Worm (Caenorhabditis elegans) whole organism, L3 larva: ENCODE measurements around the gene F20E11.7.

ENCODE experiments used
- ZK546.5 ChIP-seq: sonication (generic microtip); optimal IDR thresholded peaks from 2 replicates; lab custom pipeline; 2017; ENCODE audit warnings: missing biosample characterization, missing genetic modification characterization
- aly-2 ChIP-seq: fragments of 150-350 bp; optimal IDR thresholded peaks from 2 replicates; lab custom pipeline; 2014; ENCODE audit warnings: missing biosample characterization, missing genetic modification characterization
- ama-1 ChIP-seq: fragments of 150-350 bp; optimal IDR thresholded peaks from 2 replicates; lab custom pipeline; 2018
- ceh-28 ChIP-seq: fragments of 150-350 bp; optimal IDR thresholded peaks from 2 replicates; lab custom pipeline; 2014; ENCODE audit warnings: missing biosample characterization, missing genetic modification reagents, missing genetic modification characterization
- ceh-9 ChIP-seq: sonication (generic microtip); optimal IDR thresholded peaks from 2 replicates; lab custom pipeline; 2018; ENCODE audit warnings: missing biosample characterization, missing genetic modification characterization
- daf-12 ChIP-seq: fragments of 150-350 bp; optimal IDR thresholded peaks from 2 replicates; lab custom pipeline; 2014; ENCODE audit warnings: missing biosample characterization, missing genetic modification reagents, missing genetic modification characterization
- jun-1 ChIP-seq: fragments of 150-350 bp; optimal IDR thresholded peaks from 2 replicates; lab custom pipeline; 2014; ENCODE audit warnings: missing biosample characterization, missing genetic modification reagents, missing genetic modification characterization
- lsy-12 ChIP-seq: sonication (generic microtip); optimal IDR thresholded peaks from 2 replicates; lab custom pipeline; 2016; ENCODE audit warnings: mild to moderate bottlenecking, missing genetic modification characterization, missing compliant biosample characterization
- nhr-11 ChIP-seq: fragments of 150-350 bp; optimal IDR thresholded peaks from 2 replicates; lab custom pipeline; 2014; ENCODE audit warnings: missing biosample characterization, missing genetic modification characterization
- nhr-12 ChIP-seq: fragments of 150-350 bp; optimal IDR thresholded peaks from 2 replicates; lab custom pipeline; 2014; ENCODE audit warnings: missing biosample characterization, missing genetic modification characterization
- nhr-237 ChIP-seq: fragments of 150-350 bp; optimal IDR thresholded peaks from 2 replicates; lab custom pipeline; 2014; ENCODE audit warnings: missing biosample characterization, missing genetic modification characterization
- nhr-25 ChIP-seq: sonication (generic microtip); optimal IDR thresholded peaks from 2 replicates; lab custom pipeline; 2017; ENCODE audit warnings: missing biosample characterization, missing genetic modification characterization
- nhr-67 ChIP-seq: fragments of 150-350 bp; optimal IDR thresholded peaks from 2 replicates; lab custom pipeline; 2014; ENCODE audit warnings: missing biosample characterization, missing genetic modification characterization
- nhr-76 ChIP-seq: fragments of 150-350 bp; sonication (generic microtip); optimal IDR thresholded peaks from 5 replicates; lab custom pipeline; 2014; ENCODE audit warnings: missing biosample characterization, missing genetic modification characterization
- nhr-77 ChIP-seq: fragments of 150-350 bp; optimal IDR thresholded peaks from 2 replicates; lab custom pipeline; 2014; ENCODE audit warnings: missing biosample characterization, missing genetic modification characterization
- sea-2 ChIP-seq: fragments of 150-350 bp; sonication (generic microtip); optimal IDR thresholded peaks from 4 replicates; lab custom pipeline; 2014; ENCODE audit warnings: missing biosample characterization, missing genetic modification reagents, missing genetic modification characterization
- unc-39 ChIP-seq: sonication (generic microtip); optimal IDR thresholded peaks from 4 replicates; lab custom pipeline; 2017; ENCODE audit warnings: missing biosample characterization, missing genetic modification characterization
- unc-62 ChIP-seq: fragments of 150-350 bp; sonication (generic microtip); optimal IDR thresholded peaks from 4 replicates; lab custom pipeline; 2014; ENCODE audit warnings: missing biosample characterization, missing genetic modification reagents, missing genetic modification characterization
- zag-1 ChIP-seq: fragments of 150-350 bp; optimal IDR thresholded peaks from 2 replicates; lab custom pipeline; 2014; ENCODE audit warnings: missing biosample characterization, missing genetic modification characterization
- ztf-11 ChIP-seq: fragments of 150-350 bp; optimal IDR thresholded peaks from 2 replicates; lab custom pipeline; 2014; ENCODE audit warnings: missing biosample characterization, missing genetic modification characterization
- ztf-4 ChIP-seq: fragments of 150-350 bp; optimal IDR thresholded peaks from 2 replicates; lab custom pipeline; 2014; ENCODE audit warnings: missing biosample characterization, missing genetic modification characterization

F20E11.7 gene

ce11 chrV:17512763-17513162, 48.4 kb downstream of the F20E11.7 start:
- no peak for TF ChIP-seq sea-2
- TF ChIP-seq daf-12 (tag; lab: Kevin White, UChicago) = no peak
- TF ChIP-seq nhr-76 (tag; lab: Kevin White, UChicago) = no peak
- TF ChIP-seq nhr-77 (tag; lab: Kevin White, UChicago) = no peak
- TF ChIP-seq lsy-12 (tag; lab: Kevin White, UChicago) = no peak
- TF ChIP-seq ama-1 (lab: Kevin White, UChicago) = no peak
- TF ChIP-seq ZK546.5 (tag; lab: Kevin White, UChicago) = no peak
- no peak for TF ChIP-seq nhr-12 (tag; lab: Kevin White, UChicago)
- TF ChIP-seq aly-2 = no peak
- no peak for TF ChIP-seq ztf-11
- TF ChIP-seq jun-1 (tag; lab: Kevin White, UChicago) = no peak
- TF ChIP-seq unc-62 = no peak
- TF ChIP-seq nhr-67 = no peak

ce11 chrV:17513831-17514230, 49.5 kb downstream of the F20E11.7 start:
- TF ChIP-seq nhr-11 (tag; lab: Kevin White, UChicago) (no peak), nhr-25 (tag; lab: Kevin White, UChicago) (no peak), lsy-12 (tag; lab: Kevin White, UChicago) (no peak), ama-1 (lab: Kevin White, UChicago) (no peak), unc-62 (no peak), nhr-237 (tag; lab: Kevin White, UChicago) (no peak), zag-1 (tag; lab: Kevin White, UChicago) (no peak), unc-39 (tag; lab: Kevin White, UChicago) (no peak), sea-2 (no peak), ceh-9 (tag; lab: Kevin White, UChicago) (no peak), ceh-28 (tag; lab: Kevin White, UChicago) (no peak), ztf-4 (tag; lab: Kevin White, UChicago) (no peak)
- TF ChIP-seq, all 47 proteins: peak for 0
